Worm (Caenorhabditis elegans): ENCODE results near the gene ttc-39B.
A peak's percentile ranks its signal among the peaks of the same experiment; 100 is the strongest.

ttc-39B gene

ce11 chrII:6328672-6329071, 5.1 kb downstream of the ttc-39B start (continued):
- no peak for TF ChIP-seq nhr-237 (tag; optimal IDR thresholded peaks at IDR 0.05)
- TF ChIP-seq F26F4.8 (GFP tag; conservative IDR thresholded peaks at IDR 0.05): no peak
- TF ChIP-seq F37D6.2 (tag; optimal IDR thresholded peaks at IDR 0.05): no peak
- TF ChIP-seq fos-1 (tag; optimal IDR thresholded peaks at IDR 0.05): no peak
- no peak for TF ChIP-seq set-16 (GFP tag; IDR thresholded peaks at IDR 0.05)
- TF ChIP-seq hlh-30 (tag; optimal IDR thresholded peaks at IDR 0.05; ENCODE audit: insufficient read depth): peak; percentile 13
- peak; percentile 82 for TF ChIP-seq dve-1 (tag; optimal IDR thresholded peaks at IDR 0.05; ENCODE audit: insufficient read depth)
- TF ChIP-seq ceh-82 (tag; optimal IDR thresholded peaks at IDR 0.05): no peak
- TF ChIP-seq spr-3 (GFP tag; optimal IDR thresholded peaks at IDR 0.05): no peak
- TF ChIP-seq aly-2 (tag; optimal IDR thresholded peaks at IDR 0.05): no peak
- TF ChIP-seq T20F7.1 (GFP tag; optimal IDR thresholded peaks at IDR 0.05): peak; percentile 9
- TF ChIP-seq zip-11 (GFP tag; IDR thresholded peaks at IDR 0.05): no peak
- TF ChIP-seq Y5F2A.4 (GFP tag; optimal IDR thresholded peaks at IDR 0.05): no peak
- no peak for TF ChIP-seq unc-130 (GFP tag; optimal IDR thresholded peaks at IDR 0.05)
- no peak for TF ChIP-seq madf-9 (GFP tag; conservative IDR thresholded peaks at IDR 0.05)
- peak; percentile 18 for TF ChIP-seq mes-2 (tag; optimal IDR thresholded peaks at IDR 0.05; ENCODE audit: poor library complexity, severe bottlenecking)
- TF ChIP-seq duxl-1 (tag; optimal IDR thresholded peaks at IDR 0.05; ENCODE audit: poor library complexity): no peak
- TF ChIP-seq dpl-1 (GFP tag; optimal IDR thresholded peaks at IDR 0.05): no peak
- no peak for TF ChIP-seq nhr-76 (tag; optimal IDR thresholded peaks at IDR 0.05)
- TF ChIP-seq mxl-3 (GFP tag; optimal IDR thresholded peaks at IDR 0.05): peak; percentile 47
- peak; percentile 73 for TF ChIP-seq lin-1 (GFP tag; IDR thresholded peaks at IDR 0.05)

ce11 chrII:6327317-6327716, 6.5 kb downstream of the ttc-39B start:
- TF ChIP-seq mxl-3 (GFP tag; optimal IDR thresholded peaks at IDR 0.05) (peak; percentile 70), duxl-1 (tag; optimal IDR thresholded peaks at IDR 0.05; ENCODE audit: poor library complexity) (no peak), zip-11 (GFP tag; IDR thresholded peaks at IDR 0.05) (no peak), lin-15B (tag; optimal IDR thresholded peaks at IDR 0.05) (no peak), T20F7.1 (GFP tag; optimal IDR thresholded peaks at IDR 0.05) (peak; percentile 56), nhr-48 (tag; optimal IDR thresholded peaks at IDR 0.05) (peak; percentile 67), nhr-77 (tag; optimal IDR thresholded peaks at IDR 0.05) (peak; percentile 63), saeg-2 (GFP tag; IDR thresholded peaks at IDR 0.05) (0 out of 2 replicates have a peak, but pooled peaks have one; percentile 58), hlh-30 (tag; optimal IDR thresholded peaks at IDR 0.05; ENCODE audit: insufficient read depth) (no peak), cey-2 (tag; optimal IDR thresholded peaks at IDR 0.05; ENCODE audit: borderline replicate concordance, insufficient read depth) (peak; percentile 18), lin-1 (GFP tag; IDR thresholded peaks at IDR 0.05) (peak; percentile 78), dmd-6 (GFP tag; IDR thresholded peaks at IDR 0.05) (peak; percentile 89), nhr-102 (tag; optimal IDR thresholded peaks at IDR 0.05) (peak; percentile 60), nhr-28 (tag; optimal IDR thresholded peaks at IDR 0.05) (peak; percentile 82), dve-1 (tag; optimal IDR thresholded peaks at IDR 0.05; ENCODE audit: insufficient read depth) (peak; percentile 75), mes-2 (tag; optimal IDR thresholded peaks at IDR 0.05; ENCODE audit: poor library complexity, severe bottlenecking) (peak; percentile 32), gei-8 (GFP tag; optimal IDR thresholded peaks at IDR 0.05) (no peak), daf-12 (tag; optimal IDR thresholded peaks at IDR 0.05) (no peak), daf-16 (GFP tag; optimal IDR thresholded peaks at IDR 0.05) (peak in 1 of 2 experiments; percentile 55), daf-16 (tag; optimal IDR thresholded peaks at IDR 0.05) (peak; percentile 59), php-3 (GFP tag; IDR thresholded peaks at IDR 0.05) (peak; percentile 80), egl-27 (tag; optimal IDR thresholded peaks at IDR 0.05) (no peak), hlh-11 (tag; optimal IDR thresholded peaks at IDR 0.05) (peak; percentile 88), tra-1 (GFP tag; IDR thresholded peaks at IDR 0.05) (peak; percentile 79), lsy-2 (tag; optimal IDR thresholded peaks at IDR 0.05) (peak in 1 of 2 experiments; percentile 17), pqm-1 (tag; optimal IDR thresholded peaks at IDR 0.05) (peak; percentile 97), rbr-2 (tag; optimal IDR thresholded peaks at IDR 0.05) (no peak)
